Fruit fly (Drosophila melanogaster): ENCODE measurements around the gene Sem1.
A peak's percentile ranks its signal among the peaks of the same experiment; 100 is the strongest.

Gene Sem1

DNA sequence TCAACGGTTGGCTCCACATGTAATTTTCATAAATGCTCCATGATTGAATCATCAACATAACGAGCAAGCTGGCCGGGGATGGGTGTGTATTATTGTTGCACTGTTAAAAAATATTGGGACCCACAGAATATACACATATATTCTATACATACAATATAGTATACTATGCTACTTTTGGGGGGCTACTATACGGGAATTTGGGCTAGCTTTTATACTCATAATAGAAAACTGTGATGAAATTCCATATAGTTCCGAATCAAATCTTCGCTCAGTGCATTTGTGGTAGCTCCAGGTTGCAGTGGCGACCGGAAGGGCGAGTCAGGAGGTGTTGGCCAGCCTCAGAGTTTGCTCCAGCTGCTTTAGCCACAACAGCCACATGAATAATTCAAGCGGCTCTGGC lies 8.1 kb downstream of the Sem1 start:
- peak; percentile 74 for TF ChIP-seq CG10631 (GFP tag; optimal IDR thresholded peaks at IDR 0.05)
- TF ChIP-seq Hr38 (GFP tag; optimal IDR thresholded peaks at IDR 0.05), result no peak
- TF ChIP-seq OdsH (GFP tag; optimal IDR thresholded peaks at IDR 0.05), result peak; percentile 60
- TF ChIP-seq Smox (GFP tag; optimal IDR thresholded peaks at IDR 0.05), result no peak
- no peak for TF ChIP-seq fd85E (GFP tag; optimal IDR thresholded peaks at IDR 0.05)
- TF ChIP-seq CG6163 (GFP tag; IDR thresholded peaks at IDR 0.05), result peak; percentile 83
- peak; percentile 66 for TF ChIP-seq CG15336 (GFP tag; IDR thresholded peaks at IDR 0.05)
- TF ChIP-seq pdm3 (GFP tag; optimal IDR thresholded peaks at IDR 0.05), result peak; percentile 54
- TF ChIP-seq CG7368 (GFP tag; optimal IDR thresholded peaks at IDR 0.05), result peak; percentile 61
- TF ChIP-seq spab (GFP tag; optimal IDR thresholded peaks at IDR 0.05), result peak; percentile 26
- TF ChIP-seq CG8319 (GFP tag; optimal IDR thresholded peaks at IDR 0.05), result peak; percentile 38
- no peak for TF ChIP-seq CG3919 (GFP tag; optimal IDR thresholded peaks at IDR 0.05)
- TF ChIP-seq CG8632 (GFP tag; optimal IDR thresholded peaks at IDR 0.05), result peak; percentile 24
- peak; percentile 52 for TF ChIP-seq Lpt (GFP tag; optimal IDR thresholded peaks at IDR 0.05)
- TF ChIP-seq CG11902 (GFP tag; optimal IDR thresholded peaks at IDR 0.05), result peak; percentile 3
- peak; percentile 73 for TF ChIP-seq CG6808 (GFP tag; optimal IDR thresholded peaks at IDR 0.05)
- TF ChIP-seq Ets21C (GFP tag; optimal IDR thresholded peaks at IDR 0.05), result no peak
- TF ChIP-seq CG10669 (GFP tag; optimal IDR thresholded peaks at IDR 0.05), result peak; percentile 69
- no peak for TF ChIP-seq fkh (GFP tag; optimal IDR thresholded peaks at IDR 0.05)
- TF ChIP-seq lz (GFP tag; optimal IDR thresholded peaks at IDR 0.05), result peak; percentile 1
- TF ChIP-seq ss (GFP tag; optimal IDR thresholded peaks at IDR 0.05), result peak; percentile 39 to 68
- TF ChIP-seq topi (GFP tag; optimal IDR thresholded peaks at IDR 0.05), result peak; percentile 40
- peak; percentile 49 for TF ChIP-seq Hr4 (GFP tag; optimal IDR thresholded peaks at IDR 0.05)
- peak; percentile 65 for TF ChIP-seq achi (GFP tag; optimal IDR thresholded peaks at IDR 0.05)
- TF ChIP-seq CG9139 (GFP tag; optimal IDR thresholded peaks at IDR 0.05), result peak; percentile 27
- TF ChIP-seq CG3032 (tag; optimal IDR thresholded peaks at IDR 0.05), result peak; percentile 67
- TF ChIP-seq fd59A (GFP tag; optimal IDR thresholded peaks at IDR 0.05), result peak; percentile 52
- peak; percentile 50; the same call in 1 of the 3 replicates for TF ChIP-seq CG8119 (GFP tag; IDR thresholded peaks at IDR 0.05)
- no peak for TF ChIP-seq Hr39 (GFP tag; optimal IDR thresholded peaks at IDR 0.05)
- TF ChIP-seq CG34406 (GFP tag; optimal IDR thresholded peaks at IDR 0.05), result peak; percentile 32
- TF ChIP-seq Eip78C (GFP tag), result peak; percentile 90
- no peak for TF ChIP-seq Eip93F (GFP tag; optimal IDR thresholded peaks at IDR 0.05)
- peak; percentile 73 for TF ChIP-seq dsx (GFP tag; optimal IDR thresholded peaks at IDR 0.05; ENCODE audit: poor library complexity, severe bottlenecking)
- TF ChIP-seq salr (GFP tag; optimal IDR thresholded peaks at IDR 0.05), result peak; percentile 45 to 57
- peak; percentile 4 for TF ChIP-seq CG31627 (GFP tag; optimal IDR thresholded peaks at IDR 0.05)
- no peak for TF ChIP-seq CG16779 (tag; optimal IDR thresholded peaks at IDR 0.05)
- TF ChIP-seq cyc (GFP tag; optimal IDR thresholded peaks at IDR 0.05), result peak; percentile 48
- peak; percentile 73 for TF ChIP-seq svp (GFP tag)
- no peak for TF ChIP-seq eg (GFP tag; IDR thresholded peaks at IDR 0.05)
- peak; percentile 25 for TF ChIP-seq CG11762 (GFP tag; optimal IDR thresholded peaks at IDR 0.05; ENCODE audit: insufficient read depth)
- TF ChIP-seq CG11294 (GFP tag; IDR thresholded peaks at IDR 0.05), result 0 out of 2 replicates have a peak, but pooled peaks have one; percentile 30
- TF ChIP-seq Sox15 (GFP tag; optimal IDR thresholded peaks at IDR 0.05), result peak; percentile 11
- peak; percentile 66 for TF ChIP-seq Ets96B (tag; optimal IDR thresholded peaks at IDR 0.05)
- TF ChIP-seq CG4318 (GFP tag; optimal IDR thresholded peaks at IDR 0.05), result peak; percentile 14
- TF ChIP-seq Sox102F (GFP tag; optimal IDR thresholded peaks at IDR 0.05), result peak; percentile 26
- peak; percentile 63 for TF ChIP-seq CG1621 (tag; optimal IDR thresholded peaks at IDR 0.05)
- peak; percentile 60 for TF ChIP-seq Sox14 (GFP tag; optimal IDR thresholded peaks at IDR 0.05)
- TF ChIP-seq Gug (GFP tag; IDR thresholded peaks at IDR 0.05), result peak; percentile 56; the same call in 1 of the 2 replicates
- TF ChIP-seq Met (GFP tag; optimal IDR thresholded peaks at IDR 0.05), result peak; percentile 37
- TF ChIP-seq Eip75B (GFP tag; optimal IDR thresholded peaks at IDR 0.05), result peak; percentile 67
- peak; percentile 56 for TF ChIP-seq CG6792 (GFP tag; optimal IDR thresholded peaks at IDR 0.05)
- peak; percentile 59 for TF ChIP-seq acj6 (GFP tag; optimal IDR thresholded peaks at IDR 0.05)
- TF ChIP-seq dac (GFP tag; optimal IDR thresholded peaks at IDR 0.05), result no peak
